Fruit fly (Drosophila melanogaster): Measurements from ENCODE around the gene MFS3.

Gene MFS3

dm6 chr2L:1172704-1173107 lies 29.7 kb downstream of the MFS3 start, which contains the start of the genes Charon and CG4887 (continued):
- TF ChIP-seq CG9817 (tag; optimal IDR thresholded peaks at IDR 0.05): peak; percentile 89
- no peak for TF ChIP-seq cas (GFP tag; IDR thresholded peaks at IDR 0.05)
- TF ChIP-seq Mrtf (GFP tag; IDR thresholded peaks at IDR 0.05): 0 out of 3 replicates have a peak, but pooled peaks have one; percentile 44
- peak; percentile 71 for TF ChIP-seq CG34376 (GFP tag; optimal IDR thresholded peaks at IDR 0.05)
- TF ChIP-seq lov (optimal IDR thresholded peaks at IDR 0.05): no peak
- TF ChIP-seq lov (GFP tag; IDR thresholded peaks at IDR 0.05): peak; percentile 49; the same call in 1 of the 3 replicates
- peak; percentile 40 for TF ChIP-seq CG12236 (GFP tag; optimal IDR thresholded peaks at IDR 0.05)
- TF ChIP-seq trem (tag; optimal IDR thresholded peaks at IDR 0.05): peak; percentile 71
- TF ChIP-seq E2f1 (GFP tag; IDR thresholded peaks at IDR 0.05): peak; percentile 77
- TF ChIP-seq Bgb (GFP tag; IDR thresholded peaks at IDR 0.05; ENCODE audit: partially characterized antibody): peak; percentile 63
- no peak for TF ChIP-seq Sry-β (GFP tag; optimal IDR thresholded peaks at IDR 0.05)
- peak; percentile 73 for TF ChIP-seq bcd (GFP tag; optimal IDR thresholded peaks at IDR 0.05)
- no peak for TF ChIP-seq br (optimal IDR thresholded peaks at IDR 0.05)
- TF ChIP-seq grn (GFP tag; optimal IDR thresholded peaks at IDR 0.05): no peak
- TF ChIP-seq Gug (GFP tag; IDR thresholded peaks at IDR 0.05): peak; percentile 83
- TF ChIP-seq gfzf (GFP tag; optimal IDR thresholded peaks at IDR 0.05): peak; percentile 27
- TF ChIP-seq Side (GFP tag; optimal IDR thresholded peaks at IDR 0.05): peak; percentile 85
- TF ChIP-seq Sox100B (GFP tag; optimal IDR thresholded peaks at IDR 0.05): no peak
- TF ChIP-seq da (GFP tag; optimal IDR thresholded peaks at IDR 0.05): peak; percentile 40
- peak; percentile 79 for TF ChIP-seq CG8089 (GFP tag; optimal IDR thresholded peaks at IDR 0.05)
- 0 out of 2 replicates have a peak, but pooled peaks have one; percentile 26 for TF ChIP-seq stc (GFP tag; IDR thresholded peaks at IDR 0.05)
- TF ChIP-seq sob (GFP tag; IDR thresholded peaks at IDR 0.05): peak; percentile 89
- TF ChIP-seq CG5953 (GFP tag; IDR thresholded peaks at IDR 0.05): peak; percentile 33; the same call in 1 of the 2 replicates
- no peak for TF ChIP-seq fru (optimal IDR thresholded peaks at IDR 0.05)
- peak; percentile 23 for TF ChIP-seq psq (GFP tag; optimal IDR thresholded peaks at IDR 0.05)
- TF ChIP-seq pros (GFP tag; optimal IDR thresholded peaks at IDR 0.05): no peak
- TF ChIP-seq Ravus (GFP tag; IDR thresholded peaks at IDR 0.05): no peak; the same call in 1 of the 2 replicates
- TF ChIP-seq TFAM (GFP tag; optimal IDR thresholded peaks at IDR 0.05): peak; percentile 8
- TF ChIP-seq bigmax (GFP tag; optimal IDR thresholded peaks at IDR 0.05): no peak
- TF ChIP-seq Hsf (GFP tag; optimal IDR thresholded peaks at IDR 0.05): peak; percentile 89
- peak; percentile 82 for TF ChIP-seq CG10366 (GFP tag; IDR thresholded peaks at IDR 0.05)
- TF ChIP-seq chif (GFP tag; optimal IDR thresholded peaks at IDR 0.05): peak; percentile 75 to 84
- no peak for TF ChIP-seq CG8281 (tag; optimal IDR thresholded peaks at IDR 0.05)
- TF ChIP-seq CG11723 (GFP tag; optimal IDR thresholded peaks at IDR 0.05): no peak
- no peak for TF ChIP-seq gem (tag; optimal IDR thresholded peaks at IDR 0.05)
- TF ChIP-seq NFAT (GFP tag; IDR thresholded peaks at IDR 0.05): peak; percentile 80
- peak; percentile 93 for TF ChIP-seq CG4617 (GFP tag; optimal IDR thresholded peaks at IDR 0.05; ENCODE audit: borderline replicate concordance)
- peak; percentile 84 for TF ChIP-seq CG9609 (GFP tag; optimal IDR thresholded peaks at IDR 0.05)
- TF ChIP-seq CG34224 (GFP tag; IDR thresholded peaks at IDR 0.05; ENCODE audit: partially characterized antibody): peak; percentile 48; the same call in 2 of the 3 replicates
- TF ChIP-seq Dad (GFP tag; optimal IDR thresholded peaks at IDR 0.05): peak; percentile 82
- peak; percentile 48 for TF ChIP-seq amos (GFP tag; IDR thresholded peaks at IDR 0.05; ENCODE audit: partially characterized antibody)
- TF ChIP-seq CG15269 (tag; optimal IDR thresholded peaks at IDR 0.05): no peak
- peak; percentile 76 for TF ChIP-seq CG1233 (GFP tag; optimal IDR thresholded peaks at IDR 0.05)
- TF ChIP-seq CG1024 (GFP tag; IDR thresholded peaks at IDR 0.05): peak; percentile 53; the same call in 1 of the 2 replicates
- TF ChIP-seq Scr (GFP tag; IDR thresholded peaks at IDR 0.05; ENCODE audit: partially characterized antibody): peak; percentile 82
- peak; percentile 74 for TF ChIP-seq ttk (GFP tag; IDR thresholded peaks at IDR 0.05)
- TF ChIP-seq Dfd (GFP tag; optimal IDR thresholded peaks at IDR 0.05): no peak
- no peak for TF ChIP-seq ac (GFP tag; optimal IDR thresholded peaks at IDR 0.05)
- TF ChIP-seq CG15514 (GFP tag; optimal IDR thresholded peaks at IDR 0.05): peak; percentile 79
- peak; percentile 64 for TF ChIP-seq CG4730 (GFP tag; IDR thresholded peaks at IDR 0.05)
- TF ChIP-seq CG10431 (GFP tag; optimal IDR thresholded peaks at IDR 0.05): no peak
- TF ChIP-seq NK7.1 (GFP tag; optimal IDR thresholded peaks at IDR 0.05): peak; percentile 45
